Worm (Caenorhabditis elegans): ENCODE data around the gene pfas-1.

The pfas-1 gene

DNA sequence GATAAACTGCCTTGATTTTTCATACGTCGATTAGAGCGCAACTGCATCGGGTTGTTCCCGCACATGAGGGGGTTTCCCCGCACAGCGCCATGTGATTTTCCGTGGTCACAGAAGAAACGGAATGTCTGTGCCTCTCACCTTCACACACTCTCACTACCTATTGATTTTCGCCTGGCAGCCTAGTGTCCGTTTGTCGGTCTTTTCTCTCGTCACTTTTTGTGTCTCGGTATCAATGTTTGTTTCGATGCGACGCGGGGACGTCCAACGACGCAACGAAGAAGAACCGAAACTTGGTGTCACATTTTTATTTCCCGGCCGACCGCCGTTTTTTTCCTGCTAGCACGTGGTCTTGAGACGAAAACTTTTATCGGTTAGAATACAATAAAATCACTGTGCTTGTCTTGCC, 6.3 kb upstream of the pfas-1 start (continued):
- TF ChIP-seq snpc-1.3 (tag; optimal IDR thresholded peaks at IDR 0.05; ENCODE audit: insufficient read depth): no peak

DNA sequence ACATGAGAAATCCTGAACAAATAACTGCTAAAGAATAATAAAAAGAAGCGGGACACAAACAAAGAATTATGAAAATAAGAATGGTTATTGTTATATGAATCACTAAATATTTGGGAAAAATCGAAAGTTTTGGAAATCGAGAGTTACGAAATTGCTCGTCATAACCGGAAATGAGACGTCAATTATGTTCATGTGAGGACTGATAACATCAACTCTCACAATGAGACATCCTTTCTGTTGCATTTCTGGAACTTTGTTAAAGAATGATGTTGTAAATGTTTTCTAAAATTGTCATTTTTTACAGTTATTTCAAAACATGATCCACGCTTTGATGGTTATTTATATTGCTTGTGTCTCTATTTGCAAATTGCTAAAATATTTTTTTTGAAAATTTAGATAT, 4.8 kb upstream of the pfas-1 start, which contains the start of gene T23F11.6:
Gene T23F11.6, minus strand, starts transcription at position 45 of the 400 bp plus-strand sequence.
- TF ChIP-seq unc-130 (GFP tag; optimal IDR thresholded peaks at IDR 0.05) (no peak), efl-1 (GFP tag; optimal IDR thresholded peaks at IDR 0.05) (no peak), pbrm-1 (GFP tag; IDR thresholded peaks at IDR 0.05) (no peak), ztf-22 (GFP tag; optimal IDR thresholded peaks at IDR 0.05) (no peak), ceh-91 (GFP tag; IDR thresholded peaks at IDR 0.05) (no peak), aptf-2 (GFP tag; conservative IDR thresholded peaks at IDR 0.05) (no peak), nhr-80 (tag; optimal IDR thresholded peaks at IDR 0.05) (peak; percentile 44), bed-1 (GFP tag; IDR thresholded peaks at IDR 0.05) (no peak), T26A5.8 (tag; optimal IDR thresholded peaks at IDR 0.05) (no peak), unc-62 (GFP tag; optimal IDR thresholded peaks at IDR 0.05) (peak; percentile 73), tbx-9 (tag; optimal IDR thresholded peaks at IDR 0.05; ENCODE audit: borderline replicate concordance) (no peak), attf-3 (GFP tag; conservative IDR thresholded peaks at IDR 0.05) (no peak), cebp-1 (GFP tag; IDR thresholded peaks at IDR 0.05) (peak; percentile 46; the same call in 1 of the 2 replicates), cebp-1 (tag; optimal IDR thresholded peaks at IDR 0.05) (no peak), atf-7 (tag; optimal IDR thresholded peaks at IDR 0.05) (no peak), him-1 (tag; optimal IDR thresholded peaks at IDR 0.05) (no peak), lir-1 (GFP tag; conservative IDR thresholded peaks at IDR 0.05) (no peak), K12H6.12 (tag; optimal IDR thresholded peaks at IDR 0.05) (no peak), pha-4 (tag; optimal IDR thresholded peaks at IDR 0.05) (no peak), sea-2 (GFP tag; IDR thresholded peaks at IDR 0.05) (no peak), zfh-2 (GFP tag; conservative IDR thresholded peaks at IDR 0.05) (no peak), ceh-40 (GFP tag; IDR thresholded peaks at IDR 0.05) (no peak), somi-1 (GFP tag; optimal IDR thresholded peaks at IDR 0.05) (no peak)

DNA sequence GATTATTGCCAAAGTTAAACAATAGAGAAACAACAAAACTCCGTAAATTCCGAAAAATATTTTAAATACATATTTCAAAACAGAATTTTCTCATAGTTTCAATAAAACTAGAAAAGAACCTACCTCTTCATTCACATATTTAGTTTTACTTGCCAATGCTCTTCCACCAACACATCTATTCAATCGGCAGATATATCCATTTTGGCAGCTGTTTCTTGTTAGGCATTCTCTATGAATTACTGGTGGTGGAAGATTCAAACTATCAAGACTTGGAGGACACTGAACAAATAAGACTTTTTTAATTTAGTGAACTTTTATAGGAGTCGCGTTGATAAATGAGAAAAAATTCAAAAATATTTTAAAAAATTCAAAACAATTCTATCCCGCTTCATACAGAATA, 4.2 kb upstream of the pfas-1 start:
- no peak for TF ChIP-seq xnd-1 (tag; optimal IDR thresholded peaks at IDR 0.05)
- TF ChIP-seq mel-28 (tag; optimal IDR thresholded peaks at IDR 0.05; ENCODE audit: borderline replicate concordance): no peak
- TF ChIP-seq D2030.7 (GFP tag; IDR thresholded peaks at IDR 0.05): no peak
- TF ChIP-seq Y53G8AR.9 (GFP tag; conservative IDR thresholded peaks at IDR 0.05): no peak
- no peak for TF ChIP-seq nfyb-1 (GFP tag; IDR thresholded peaks at IDR 0.05)
- TF ChIP-seq Y95B8A.8 (GFP tag; IDR thresholded peaks at IDR 0.05): no peak
- no peak for TF ChIP-seq nhr-80 (tag; optimal IDR thresholded peaks at IDR 0.05)

DNA sequence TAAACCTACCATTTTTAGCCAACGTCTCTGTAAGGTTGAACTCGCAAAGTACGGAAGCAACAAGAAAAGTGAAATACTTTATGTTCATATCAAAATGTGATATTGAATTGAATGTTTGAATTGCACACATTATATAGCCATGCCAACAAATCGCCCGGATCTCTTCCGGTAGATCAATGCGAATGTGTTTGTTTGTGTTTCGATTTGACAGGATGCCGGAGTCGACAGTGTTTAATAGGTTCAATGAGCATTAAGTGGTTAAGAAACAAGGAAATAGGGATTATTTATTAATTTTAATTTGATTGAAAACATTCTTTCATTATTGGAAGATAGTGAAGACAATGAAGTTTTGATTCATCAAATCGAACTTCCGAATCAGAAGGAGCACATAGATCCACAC, 3.1 kb upstream of the pfas-1 start, which contains the start of gene pqn-29:
Gene pqn-29, minus strand, starts transcription at position 101 of the 400 bp plus-strand sequence.
- TF ChIP-seq B0336.3 (GFP tag; IDR thresholded peaks at IDR 0.05) (no peak), sptf-2 (GFP tag; optimal IDR thresholded peaks at IDR 0.05) (no peak), F57C9.4 (tag; optimal IDR thresholded peaks at IDR 0.05) (no peak), tbp1 (GFP tag; optimal IDR thresholded peaks at IDR 0.05) (no peak), zim-3 (tag; optimal IDR thresholded peaks at IDR 0.05) (no peak), pha-4 (tag; optimal IDR thresholded peaks at IDR 0.05) (no peak), C17E4.6 (GFP tag; IDR thresholded peaks at IDR 0.05) (no peak), lag-1 (GFP tag; IDR thresholded peaks at IDR 0.05) (no peak), ceh-58 (GFP tag; IDR thresholded peaks at IDR 0.05) (no peak), athp-1 (tag; optimal IDR thresholded peaks at IDR 0.05) (no peak), snpc-3.4 (tag; optimal IDR thresholded peaks at IDR 0.05) (no peak), snpc-4 (GFP tag; optimal IDR thresholded peaks at IDR 0.05) (no peak), snpc-4 (tag; optimal IDR thresholded peaks at IDR 0.05) (no peak), Y67H2A.10 (GFP tag; conservative IDR thresholded peaks at IDR 0.05) (no peak), hmg-1.2 (GFP tag; IDR thresholded peaks at IDR 0.05) (no peak), ceh-79 (tag; optimal IDR thresholded peaks at IDR 0.05) (no peak)
